Worm (Caenorhabditis elegans) whole organism, L1 larva: Measurements from ENCODE around the gene str-190.

Experiments
- C16A3.4 ChIP-seq: fragments of 150-350 bp; optimal IDR thresholded peaks from 2 replicates; lab custom pipeline; 2014; ENCODE audit warnings: missing biosample characterization, missing genetic modification characterization
- C34B4.2 ChIP-seq: sonication (generic microtip); optimal IDR thresholded peaks from 2 replicates; lab custom pipeline; 2017; ENCODE audit warnings: mild to moderate bottlenecking, missing genetic modification characterization, missing compliant biosample characterization
- aha-1 ChIP-seq: fragments of 150-350 bp; optimal IDR thresholded peaks from 2 replicates; lab custom pipeline; 2014; ENCODE audit warnings: missing biosample characterization, missing genetic modification characterization
- ceh-63 ChIP-seq: fragments of 200-800 bp; sonication (Bioruptor generic); optimal IDR thresholded peaks from 2 replicates; lab custom pipeline; 2018; ENCODE audit warnings: mild to moderate bottlenecking, missing genetic modification characterization, missing compliant biosample characterization
- ceh-88 ChIP-seq: fragments of 200-800 bp; sonication (Bioruptor generic); IDR thresholded peaks from 2 replicates; pipeline ENCODE4 v1.3.6; 2022; ENCODE audit warnings: missing genetic modification characterization, missing compliant biosample characterization
- ceh-90 ChIP-seq: sonication (generic microtip); optimal IDR thresholded peaks from 2 replicates; lab custom pipeline; 2016; ENCODE audit warnings: missing genetic modification characterization, missing compliant biosample characterization
- efl-1 ChIP-seq, 4 experiments: fragments of 150-350 bp; optimal IDR thresholded peaks in 3 of 4; peaks in 1 of 4; 1 replicate in 1 of 4; 2 replicates in 3 of 4; lab custom pipeline; 2014; ENCODE audit warnings: missing biosample characterization in 2 of 4, missing genetic modification characterization in 2 of 4, missing genetic modification reagents in 2 of 4
- egl-13 ChIP-seq: sonication (generic microtip); optimal IDR thresholded peaks from 2 replicates; lab custom pipeline; 2016; ENCODE audit warnings: missing genotype, missing genetic modification reagents, missing genetic modification characterization, missing compliant biosample characterization
- egl-27 ChIP-seq, 2 experiments: fragments of 150-350 bp in 1 of 2; sonication (generic microtip); optimal IDR thresholded peaks; 3 replicates each; lab custom pipeline; 2017 to 2018; ENCODE audit warnings: missing biosample characterization in 2 of 2, missing genetic modification characterization in 2 of 2, missing genetic modification reagents in 2 of 2
- elt-2 ChIP-seq: sonication (generic microtip); optimal IDR thresholded peaks from 2 replicates; lab custom pipeline; 2016; ENCODE audit warnings: missing genetic modification characterization, mild to moderate bottlenecking, inconsistent platforms, missing compliant biosample characterization, missing genetic modification reagents
- ets-5 ChIP-seq: fragments of 200-800 bp; sonication (Bioruptor generic); IDR thresholded peaks from 2 replicates; pipeline ENCODE4 v1.3.6; 2022; ENCODE audit warnings: missing genetic modification characterization, missing compliant biosample characterization
- fkh-4 ChIP-seq: sonication (generic microtip); optimal IDR thresholded peaks from 2 replicates; lab custom pipeline; 2016; ENCODE audit warnings: missing compliant biosample characterization, missing genetic modification characterization, borderline replicate concordance
- fkh-8 ChIP-seq: sonication (generic microtip); optimal IDR thresholded peaks from 2 replicates; lab custom pipeline; 2016; ENCODE audit warnings: mild to moderate bottlenecking, missing genetic modification characterization, missing compliant biosample characterization
- fos-1 ChIP-seq: fragments of 150-350 bp; optimal IDR thresholded peaks from 2 replicates; lab custom pipeline; 2014; ENCODE audit warnings: missing biosample characterization, missing genetic modification characterization
- hlh-4 ChIP-seq: sonication (generic microtip); optimal IDR thresholded peaks from 2 replicates; lab custom pipeline; 2016; ENCODE audit warnings: mild to moderate bottlenecking, missing genetic modification characterization, missing compliant biosample characterization
- hpl-2 ChIP-seq: fragments of 150-350 bp; optimal IDR thresholded peaks from 2 replicates; lab custom pipeline; 2014; ENCODE audit warnings: missing biosample characterization, missing genetic modification reagents, missing genetic modification characterization
- lir-3 ChIP-seq: sonication (generic microtip); optimal IDR thresholded peaks from 2 replicates; lab custom pipeline; 2016; ENCODE audit warnings: mild to moderate bottlenecking, missing genetic modification characterization, moderate library complexity, missing compliant biosample characterization; ENCODE audit not compliant: poor library complexity
- mdl-1 ChIP-seq, 2 experiments: fragments of 150-350 bp; optimal IDR thresholded peaks; 2 replicates each; lab custom pipeline; 2014 to 2017; ENCODE audit warnings: missing biosample characterization in 2 of 2, missing genetic modification characterization in 2 of 2, inconsistent platforms in 1 of 2
- mef-2 ChIP-seq: fragments of 150-350 bp; optimal IDR thresholded peaks from 2 replicates; lab custom pipeline; 2014; ENCODE audit warnings: missing biosample characterization, missing genetic modification characterization
- mep-1 ChIP-seq: fragments of 150-350 bp; optimal IDR thresholded peaks from 2 replicates; lab custom pipeline; 2014; ENCODE audit warnings: missing biosample characterization, missing genetic modification characterization
- nhr-11 ChIP-seq: fragments of 150-350 bp; optimal IDR thresholded peaks from 2 replicates; lab custom pipeline; 2014; ENCODE audit warnings: missing biosample characterization, missing genetic modification characterization
- nhr-237 ChIP-seq: fragments of 150-350 bp; optimal IDR thresholded peaks from 2 replicates; lab custom pipeline; 2014; ENCODE audit warnings: missing biosample characterization, missing genetic modification characterization
- nhr-28 ChIP-seq: fragments of 150-350 bp; optimal IDR thresholded peaks from 2 replicates; lab custom pipeline; 2014; ENCODE audit warnings: missing biosample characterization, missing genetic modification characterization
- nhr-47 ChIP-seq: sonication (generic microtip); optimal IDR thresholded peaks from 2 replicates; lab custom pipeline; 2016; ENCODE audit warnings: mild to moderate bottlenecking, missing genetic modification characterization, moderate library complexity, missing compliant biosample characterization
- nhr-71 ChIP-seq: sonication (generic microtip); optimal IDR thresholded peaks from 2 replicates; lab custom pipeline; 2016; ENCODE audit warnings: mild to moderate bottlenecking, missing genetic modification characterization, moderate library complexity, missing compliant biosample characterization
- nhr-76 ChIP-seq: sonication (generic microtip); optimal IDR thresholded peaks from 2 replicates; lab custom pipeline; 2017; ENCODE audit warnings: missing biosample characterization, missing genetic modification characterization
- nhr-77 ChIP-seq: fragments of 150-350 bp; optimal IDR thresholded peaks from 2 replicates; lab custom pipeline; 2014; ENCODE audit warnings: missing biosample characterization, missing genetic modification characterization
- nhr-84 ChIP-seq: sonication (generic microtip); optimal IDR thresholded peaks from 2 replicates; lab custom pipeline; 2017; ENCODE audit warnings: missing biosample characterization, missing genetic modification characterization
- pag-3 ChIP-seq: sonication (generic microtip); optimal IDR thresholded peaks from 2 replicates; lab custom pipeline; 2017; ENCODE audit warnings: missing genetic modification characterization, mild to moderate bottlenecking, missing compliant biosample characterization, antibody characterized with exemption, borderline replicate concordance; ENCODE audit not compliant: insufficient read depth
- pax-3 ChIP-seq: fragments of 200-800 bp; sonication (Bioruptor generic); optimal IDR thresholded peaks from 2 replicates; lab custom pipeline; 2018; ENCODE audit warnings: mild to moderate bottlenecking, missing genetic modification characterization, moderate library complexity, missing compliant biosample characterization
- pqm-1 ChIP-seq: sonication (generic microtip); optimal IDR thresholded peaks from 3 replicates; lab custom pipeline; 2017; ENCODE audit warnings: missing biosample characterization, missing genetic modification characterization
- rnt-1 ChIP-seq: sonication (generic microtip); optimal IDR thresholded peaks from 2 replicates; lab custom pipeline; 2016; ENCODE audit warnings: mild to moderate bottlenecking, missing genetic modification characterization, moderate library complexity, missing compliant biosample characterization
- snpc-4 ChIP-seq: fragments of 150-350 bp; optimal IDR thresholded peaks from 2 replicates; lab custom pipeline; 2014; ENCODE audit warnings: missing biosample characterization, missing genetic modification characterization
- sptf-1 ChIP-seq: fragments of 150-350 bp; optimal IDR thresholded peaks from 2 replicates; lab custom pipeline; 2014; ENCODE audit warnings: missing biosample characterization, missing genetic modification characterization
- unc-130 ChIP-seq: fragments of 150-350 bp; optimal IDR thresholded peaks from 2 replicates; lab custom pipeline; 2017; ENCODE audit warnings: missing biosample characterization, missing genetic modification characterization, inconsistent platforms
- unc-62 ChIP-seq: fragments of 150-350 bp; optimal IDR thresholded peaks from 2 replicates; lab custom pipeline; 2014; ENCODE audit warnings: missing biosample characterization, missing genetic modification reagents, missing genetic modification characterization
- unc-86 ChIP-seq: sonication (generic microtip); optimal IDR thresholded peaks from 2 replicates; lab custom pipeline; 2016; ENCODE audit warnings: missing genetic modification characterization, missing compliant biosample characterization
- xbp-1 ChIP-seq: sonication (generic microtip); optimal IDR thresholded peaks from 2 replicates; lab custom pipeline; 2016; ENCODE audit warnings: missing genetic modification characterization, missing compliant biosample characterization
- zag-1 ChIP-seq: fragments of 150-350 bp; optimal IDR thresholded peaks from 2 replicates; lab custom pipeline; 2014; ENCODE audit warnings: missing biosample characterization, missing genetic modification characterization
- zip-4 ChIP-seq: fragments of 200-800 bp; sonication (Bioruptor generic); optimal IDR thresholded peaks from 2 replicates; lab custom pipeline; 2018; ENCODE audit warnings: mild to moderate bottlenecking, missing genetic modification characterization, moderate library complexity, missing compliant biosample characterization
- ztf-4 ChIP-seq: fragments of 150-350 bp; optimal IDR thresholded peaks from 2 replicates; lab custom pipeline; 2014; ENCODE audit warnings: missing biosample characterization, missing genetic modification characterization

Gene str-190

DNA sequence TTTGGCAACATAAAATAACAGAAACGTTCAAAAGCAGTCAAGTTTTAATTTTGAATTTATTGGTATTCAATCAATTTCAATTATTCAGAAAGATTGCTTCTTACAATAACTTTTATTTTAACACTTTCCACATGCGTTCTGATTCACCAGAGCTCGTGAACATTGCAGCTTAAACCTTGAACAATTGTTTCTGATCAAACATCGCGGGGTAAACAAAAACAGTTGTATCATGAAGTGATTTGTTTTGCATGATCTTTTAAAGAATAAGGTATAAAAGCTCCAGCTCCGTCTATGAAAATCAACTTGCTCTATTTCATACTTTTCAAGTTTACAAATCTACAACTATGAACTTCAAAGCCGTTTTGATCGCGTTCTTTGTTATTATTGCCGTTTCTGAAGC is 45.1 kb upstream of the str-190 start, which contains the start of gene C54F6.6:
Gene C54F6.6 (plus strand): TSS at position 301 of the 400 bp plus-strand sequence.
- TF ChIP-seq nhr-237 (tag; lab: Kevin White, UChicago) (no peak), aha-1 (tag; lab: Kevin White, UChicago) (no peak), mdl-1 (tag; optimal IDR thresholded peaks at IDR 0.05; lab: Kevin White, UChicago) (no peak), pax-3 (tag; lab: Kevin White, UChicago) (no peak), nhr-76 (tag; lab: Kevin White, UChicago) (no peak), nhr-28 (tag; lab: Kevin White, UChicago) (no peak), fkh-4 (tag; lab: Kevin White, UChicago) (no peak), unc-130 (tag; lab: Kevin White, UChicago) (no peak), unc-62 (GFP tag; lab: Kevin White, UChicago) (no peak), ceh-90 (tag; lab: Kevin White, UChicago) (no peak), nhr-84 (tag; lab: Kevin White, UChicago) (no peak), rnt-1 (no peak), hpl-2 (GFP tag; lab: Kevin White, UChicago) (no peak), C16A3.4 (tag; lab: Kevin White, UChicago) (no peak), lir-3 (tag; lab: Kevin White, UChicago) (no peak), ztf-4 (tag; lab: Kevin White, UChicago) (no peak), zag-1 (tag; lab: Kevin White, UChicago) (no peak), mef-2 (no peak)

DNA sequence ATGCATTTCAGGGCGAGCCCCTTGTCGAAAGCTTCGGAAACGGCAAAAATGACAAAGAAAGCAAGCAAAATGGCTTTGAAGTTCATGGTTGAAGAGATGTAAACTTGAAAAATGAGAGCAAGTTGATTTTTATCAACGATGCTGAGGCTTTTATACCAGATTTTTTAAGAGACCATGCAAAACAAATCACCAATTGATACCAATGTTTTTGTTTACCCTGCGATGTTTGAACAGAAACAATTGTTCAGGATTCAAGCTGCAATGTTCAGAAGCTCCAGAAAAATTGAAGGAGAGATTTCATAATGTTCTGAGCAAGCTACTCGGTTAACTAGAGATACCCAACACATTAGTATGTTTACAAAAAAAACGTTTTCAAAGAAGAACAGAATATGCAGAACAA is 44.0 kb upstream of the str-190 start, which contains the start of gene C54F6.15:
Gene C54F6.15 (minus strand): TSS at position 101 of the 400 bp plus-strand sequence.
- no peak for TF ChIP-seq nhr-77
- no peak for TF ChIP-seq pqm-1
- TF ChIP-seq xbp-1 (tag; lab: Kevin White, UChicago): no peak
- no peak for TF ChIP-seq egl-27 (tag; optimal IDR thresholded peaks at IDR 0.05; lab: Kevin White, UChicago)
- TF ChIP-seq unc-86 (tag; lab: Kevin White, UChicago): no peak

- no peak for TF ChIP-seq fos-1 (tag; lab: Kevin White, UChicago)
- no peak for TF ChIP-seq ceh-88 (GFP tag; lab: Robert Waterston, UW)
- TF ChIP-seq sptf-1 (tag; lab: Kevin White, UChicago): no peak
- TF ChIP-seq elt-2: peak; percentile 75
Measured at ce11 chrV:7521304-7521703, 43.0 kb upstream of the str-190 start.

DNA sequence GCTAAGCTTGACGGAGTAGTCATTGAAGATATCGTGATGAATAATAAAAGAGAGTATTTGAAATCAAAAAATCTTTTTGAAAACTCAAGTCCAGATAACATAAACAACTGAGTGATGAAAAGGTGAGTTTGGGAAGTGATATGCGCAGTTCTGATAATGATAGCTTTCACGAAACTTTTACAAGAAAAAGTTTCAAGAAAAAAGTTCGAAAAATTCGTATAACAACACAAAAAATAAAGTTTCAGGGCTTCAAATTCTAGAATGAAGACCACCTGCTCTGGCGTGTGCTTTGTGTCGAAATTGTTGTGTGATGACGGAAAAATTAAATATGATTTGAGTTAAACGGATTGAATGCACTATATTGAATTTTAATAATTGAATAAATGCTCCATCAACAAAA is 41.8 kb upstream of the str-190 start, which contains the start of gene srb-19:
Gene srb-19 (minus strand): TSS at position 101 of the 400 bp plus-strand sequence.
- TF ChIP-seq nhr-71 (tag; lab: Kevin White, UChicago) (peak; percentile 26), ets-5 (GFP tag; lab: Robert Waterston, UW) (no peak), ceh-63 (GFP tag; lab: Kevin White, UChicago) (no peak), fkh-8 (tag; lab: Kevin White, UChicago) (peak; percentile 1)

DNA sequence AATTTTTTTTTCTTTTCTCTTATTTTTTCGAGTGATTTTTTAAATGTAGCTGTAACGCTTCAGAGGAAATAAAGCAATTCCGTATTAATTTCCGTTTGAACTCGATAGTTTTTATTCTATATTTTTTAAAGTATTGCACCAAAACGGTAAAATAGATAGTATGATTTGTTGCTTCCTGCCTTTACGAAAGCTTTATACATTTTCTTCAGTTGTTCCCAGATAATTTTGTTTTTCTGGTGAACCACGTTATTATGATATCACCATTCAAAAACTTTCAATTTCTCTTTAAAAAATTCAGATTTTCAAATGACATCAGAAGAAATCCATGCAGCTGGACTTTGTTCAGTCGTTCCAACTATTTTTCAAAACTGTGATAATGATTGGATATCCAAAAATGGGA is 36.6 kb upstream of the str-190 start, which contains the start of gene srb-18:
Gene srb-18 (plus strand): TSS at position 301 of the 400 bp plus-strand sequence.
- TF ChIP-seq mep-1 (no peak), snpc-4 (tag; lab: Kevin White, UChicago) (no peak), pax-3 (tag; lab: Kevin White, UChicago) (no peak), unc-130 (tag; lab: Kevin White, UChicago) (no peak), fos-1 (tag; lab: Kevin White, UChicago) (no peak), nhr-237 (tag; lab: Kevin White, UChicago) (no peak), hlh-4 (tag; lab: Kevin White, UChicago) (no peak), efl-1 (optimal IDR thresholded peaks at IDR 0.05; lab: Kevin White, UChicago) (no peak), efl-1 (GFP tag; optimal IDR thresholded peaks at IDR 0.05 in 1 of 2; lab: Kevin White, UChicago) (no peak), nhr-47 (tag; lab: Kevin White, UChicago) (no peak), nhr-84 (tag; lab: Kevin White, UChicago) (no peak), C34B4.2 (no peak), nhr-11 (tag; lab: Kevin White, UChicago) (no peak), egl-13 (tag; lab: Kevin White, UChicago) (no peak), hpl-2 (GFP tag; lab: Kevin White, UChicago) (no peak), pag-3 (tag; lab: Kevin White, UChicago) (no peak), zip-4 (GFP tag; lab: Kevin White, UChicago) (no peak)
- TF ChIP-seq, all 84 proteins: peak for 0
